Worm (Caenorhabditis elegans) whole organism, L3 larva: ENCODE measurements around the gene str-249.

Experiments used
- R02D3.7 ChIP-seq: fragments of 150-350 bp; optimal IDR thresholded peaks from 2 replicates; lab custom pipeline; 2014; ENCODE audit warnings: missing biosample characterization, missing genetic modification characterization
- ZK546.5 ChIP-seq: sonication (generic microtip); optimal IDR thresholded peaks from 2 replicates; lab custom pipeline; 2017; ENCODE audit warnings: missing biosample characterization, missing genetic modification characterization
- aly-2 ChIP-seq: fragments of 150-350 bp; optimal IDR thresholded peaks from 2 replicates; lab custom pipeline; 2014; ENCODE audit warnings: missing biosample characterization, missing genetic modification characterization
- ceh-28 ChIP-seq: fragments of 150-350 bp; optimal IDR thresholded peaks from 2 replicates; lab custom pipeline; 2014; ENCODE audit warnings: missing biosample characterization, missing genetic modification reagents, missing genetic modification characterization
- ceh-82 ChIP-seq: fragments of 150-350 bp; optimal IDR thresholded peaks from 2 replicates; lab custom pipeline; 2014; ENCODE audit warnings: missing biosample characterization, missing genetic modification characterization
- ceh-9 ChIP-seq: sonication (generic microtip); optimal IDR thresholded peaks from 2 replicates; lab custom pipeline; 2018; ENCODE audit warnings: missing biosample characterization, missing genetic modification characterization
- egl-5 ChIP-seq: fragments of 150-350 bp; optimal IDR thresholded peaks from 2 replicates; lab custom pipeline; 2017; ENCODE audit warnings: missing biosample characterization, missing genetic modification reagents, missing genetic modification characterization, inconsistent platforms
- elt-2 ChIP-seq: sonication (generic microtip); optimal IDR thresholded peaks from 2 replicates; lab custom pipeline; 2016; ENCODE audit warnings: missing genetic modification reagents, mild to moderate bottlenecking, missing genetic modification characterization, missing compliant biosample characterization
- elt-3 ChIP-seq, 3 experiments: fragments of 150-350 bp in 1 of 3; sonication (generic microtip) in 2 of 3; optimal IDR thresholded peaks; 2 replicates in 2 of 3; 4 replicates in 1 of 3; lab custom pipeline; 2014 to 2017; ENCODE audit warnings: missing biosample characterization in 3 of 3, missing genetic modification characterization in 3 of 3
- eor-1 ChIP-seq, 2 experiments: fragments of 150-350 bp; optimal IDR thresholded peaks; 2 replicates each; lab custom pipeline; 2014 to 2018; ENCODE audit warnings: missing biosample characterization in 2 of 2, missing genetic modification characterization in 2 of 2
- fkh-10 ChIP-seq: sonication (generic microtip); optimal IDR thresholded peaks from 2 replicates; lab custom pipeline; 2017; ENCODE audit warnings: missing biosample characterization, missing genetic modification reagents, missing genetic modification characterization
- fkh-2 ChIP-seq: fragments of 150-350 bp; optimal IDR thresholded peaks from 2 replicates; lab custom pipeline; 2014; ENCODE audit warnings: missing biosample characterization, missing genetic modification reagents, missing genetic modification characterization
- fos-1 ChIP-seq: fragments of 150-350 bp; optimal IDR thresholded peaks from 2 replicates; lab custom pipeline; 2014; ENCODE audit warnings: missing biosample characterization, missing genetic modification characterization
- jun-1 ChIP-seq: fragments of 150-350 bp; optimal IDR thresholded peaks from 2 replicates; lab custom pipeline; 2014; ENCODE audit warnings: missing biosample characterization, missing genetic modification reagents, missing genetic modification characterization
- lsy-12 ChIP-seq: sonication (generic microtip); optimal IDR thresholded peaks from 2 replicates; lab custom pipeline; 2016; ENCODE audit warnings: mild to moderate bottlenecking, missing genetic modification characterization, missing compliant biosample characterization
- mdl-1 ChIP-seq: fragments of 150-350 bp; optimal IDR thresholded peaks from 2 replicates; lab custom pipeline; 2014; ENCODE audit warnings: missing biosample characterization, missing genetic modification characterization
- nfya-1 ChIP-seq: sonication (generic microtip); optimal IDR thresholded peaks from 2 replicates; lab custom pipeline; 2017; ENCODE audit warnings: missing genetic modification characterization, mild to moderate bottlenecking, missing compliant biosample characterization, antibody characterized with exemption, moderate library complexity; ENCODE audit not compliant: insufficient read depth
- nhr-12 ChIP-seq: fragments of 150-350 bp; optimal IDR thresholded peaks from 2 replicates; lab custom pipeline; 2014; ENCODE audit warnings: missing biosample characterization, missing genetic modification characterization
- nhr-23 ChIP-seq: fragments of 150-350 bp; optimal IDR thresholded peaks from 2 replicates; lab custom pipeline; 2014; ENCODE audit warnings: missing biosample characterization, missing genetic modification reagents, missing genetic modification characterization
- nhr-25 ChIP-seq: sonication (generic microtip); optimal IDR thresholded peaks from 2 replicates; lab custom pipeline; 2017; ENCODE audit warnings: missing biosample characterization, missing genetic modification characterization
- nhr-43 ChIP-seq: sonication (generic microtip); optimal IDR thresholded peaks from 2 replicates; lab custom pipeline; 2016; ENCODE audit warnings: mild to moderate bottlenecking, missing genetic modification characterization, missing compliant biosample characterization; ENCODE audit not compliant: poor library complexity, severe bottlenecking
- nhr-76 ChIP-seq: fragments of 150-350 bp; sonication (generic microtip); optimal IDR thresholded peaks from 5 replicates; lab custom pipeline; 2014; ENCODE audit warnings: missing biosample characterization, missing genetic modification characterization
- nhr-77 ChIP-seq: fragments of 150-350 bp; optimal IDR thresholded peaks from 2 replicates; lab custom pipeline; 2014; ENCODE audit warnings: missing biosample characterization, missing genetic modification characterization
- pha-4 ChIP-seq: fragments of 150-350 bp; optimal IDR thresholded peaks from 2 replicates; lab custom pipeline; 2014; ENCODE audit warnings: missing biosample characterization, missing genetic modification reagents, missing genetic modification characterization
- pqm-1 ChIP-seq: fragments of 150-350 bp; optimal IDR thresholded peaks from 2 replicates; lab custom pipeline; 2017; ENCODE audit warnings: missing biosample characterization, missing genetic modification characterization, inconsistent platforms
- skn-1 ChIP-seq: fragments of 150-350 bp; optimal IDR thresholded peaks from 2 replicates; lab custom pipeline; 2014; ENCODE audit warnings: missing biosample characterization, missing genetic modification characterization
- snpc-4 ChIP-seq: fragments of 150-350 bp; optimal IDR thresholded peaks from 2 replicates; lab custom pipeline; 2014; ENCODE audit warnings: missing biosample characterization, missing genetic modification characterization
- unc-62 ChIP-seq: fragments of 150-350 bp; sonication (generic microtip); optimal IDR thresholded peaks from 4 replicates; lab custom pipeline; 2014; ENCODE audit warnings: missing biosample characterization, missing genetic modification reagents, missing genetic modification characterization
- zag-1 ChIP-seq: fragments of 150-350 bp; optimal IDR thresholded peaks from 2 replicates; lab custom pipeline; 2014; ENCODE audit warnings: missing biosample characterization, missing genetic modification characterization
- ztf-11 ChIP-seq: fragments of 150-350 bp; optimal IDR thresholded peaks from 2 replicates; lab custom pipeline; 2014; ENCODE audit warnings: missing biosample characterization, missing genetic modification characterization

str-249 gene

DNA sequence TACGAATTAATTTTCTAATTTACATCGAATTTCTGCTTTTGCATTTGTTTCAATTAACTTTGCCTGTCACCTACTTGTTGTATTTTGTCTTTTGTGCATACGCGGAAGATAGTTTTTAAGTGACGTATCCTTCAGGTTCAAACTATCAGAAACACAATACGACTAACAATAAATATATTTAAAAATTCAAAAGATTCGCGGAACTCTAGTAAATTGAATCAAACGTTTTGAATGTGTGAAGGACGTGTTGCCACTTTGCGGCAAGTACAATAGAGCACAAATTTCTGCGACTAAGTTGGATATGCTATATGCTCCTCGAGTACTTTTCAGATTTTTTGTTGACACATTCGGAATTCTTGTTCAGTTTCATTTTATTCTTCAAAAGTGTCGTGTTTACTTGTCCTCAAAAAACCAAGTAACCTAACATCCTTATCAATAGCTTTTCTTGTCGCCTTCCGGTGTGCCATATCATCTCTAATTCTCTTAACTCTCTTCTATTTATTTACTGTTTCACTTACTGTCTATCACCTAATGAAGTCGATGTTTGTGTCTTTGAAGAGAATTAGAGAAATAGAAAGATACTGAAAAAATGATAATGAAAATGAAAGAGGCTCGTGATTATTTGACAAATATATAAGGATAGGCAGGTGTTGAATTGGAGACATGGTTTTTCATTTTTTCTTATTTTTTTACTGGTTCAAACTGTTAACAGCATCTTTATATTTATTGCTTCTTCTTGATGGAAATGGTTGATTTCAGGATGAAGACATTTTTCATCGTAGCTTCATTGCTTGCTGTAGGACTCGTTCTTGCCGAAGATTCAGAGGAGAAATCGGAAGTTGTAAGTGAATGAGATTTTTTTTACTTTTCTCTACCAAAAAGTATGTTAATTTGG, 2.1 kb upstream of the str-249 start, which contains the start of gene srlf-7:
Gene srlf-7, plus strand, starts transcription at position 760 of the 895 bp plus-strand sequence.
- TF ChIP-seq fkh-2 (tag; lab: Kevin White, UChicago) (no peak), lsy-12 (tag; lab: Kevin White, UChicago) (no peak), ZK546.5 (tag; lab: Kevin White, UChicago) (no peak), fos-1 (tag; lab: Kevin White, UChicago) (no peak), egl-5 (no peak), pha-4 (tag; lab: Kevin White, UChicago) (peak; percentile 97), mdl-1 (tag; lab: Kevin White, UChicago) (no peak), fkh-10 (peak; percentile 65), elt-3 (tag; optimal IDR thresholded peaks at IDR 0.05; lab: Kevin White, UChicago) (peak; percentile 30 to 89 (median 45)), elt-2 (peak; percentile 99), ceh-28 (tag; lab: Kevin White, UChicago) (peak; percentile 62), ceh-82 (tag; lab: Kevin White, UChicago) (no peak), nhr-43 (peak; percentile 11), skn-1 (tag; lab: Kevin White, UChicago) (peak; percentile 55), nhr-23 (tag; lab: Kevin White, UChicago) (peak; percentile 71), pqm-1 (tag; lab: Kevin White, UChicago) (peak; percentile 100), jun-1 (peak; percentile 88), nhr-77 (tag; lab: Kevin White, UChicago) (no peak), nhr-12 (tag; lab: Kevin White, UChicago) (no peak), snpc-4 (peak; percentile 9)

DNA sequence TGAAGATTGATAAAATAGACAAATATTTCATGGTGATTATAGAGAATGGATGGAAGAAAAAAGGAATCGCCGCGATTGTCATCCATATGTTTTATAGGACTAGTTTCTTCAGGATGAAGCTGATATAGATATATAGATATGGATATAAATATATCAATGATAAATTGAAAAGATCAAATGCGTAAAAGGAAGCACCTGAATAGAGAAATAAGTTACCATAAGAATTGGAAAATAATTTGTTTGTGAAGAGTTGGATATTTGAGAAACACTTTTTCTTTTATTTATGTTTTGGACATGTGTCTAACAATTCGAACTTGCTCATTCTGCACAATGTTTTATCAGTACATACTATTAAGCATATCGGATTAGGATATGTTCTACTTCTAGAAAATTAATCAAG, 1.4 kb upstream of the str-249 start, which contains the start of gene C42D4.13:
Gene C42D4.13, minus strand, starts transcription at position 101 of the 400 bp plus-strand sequence.
- TF ChIP-seq lsy-12 (tag; lab: Kevin White, UChicago) (no peak), zag-1 (no peak), aly-2 (tag; lab: Kevin White, UChicago) (no peak), R02D3.7 (no peak)

DNA sequence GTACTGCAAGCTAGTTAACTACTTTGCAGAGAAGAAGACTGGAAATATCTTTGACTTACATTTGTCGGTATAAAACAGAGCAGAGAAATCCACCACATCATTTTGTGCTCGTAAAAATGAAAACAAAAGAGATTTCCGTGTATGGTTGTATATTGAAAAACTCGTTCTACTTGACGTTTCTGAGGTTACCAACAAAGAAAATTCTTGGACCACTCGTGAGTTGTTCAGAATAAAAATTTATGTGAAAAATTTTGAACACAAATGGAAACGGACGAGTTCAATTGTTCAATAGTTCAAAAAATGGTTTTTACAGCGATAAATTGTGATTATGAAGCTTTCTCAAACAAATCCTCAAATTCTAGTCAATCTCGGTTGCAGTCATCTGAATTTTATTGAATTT, 2.1 kb downstream of the str-249 start, which contains the start of gene clec-179:
Gene clec-179, minus strand, starts transcription at position 101 of the 400 bp plus-strand sequence.
- no peak for TF ChIP-seq unc-62 (GFP tag; lab: Kevin White, UChicago)
- TF ChIP-seq nhr-12 (tag; lab: Kevin White, UChicago) = no peak
- TF ChIP-seq ceh-9 (tag; lab: Kevin White, UChicago) = no peak

DNA sequence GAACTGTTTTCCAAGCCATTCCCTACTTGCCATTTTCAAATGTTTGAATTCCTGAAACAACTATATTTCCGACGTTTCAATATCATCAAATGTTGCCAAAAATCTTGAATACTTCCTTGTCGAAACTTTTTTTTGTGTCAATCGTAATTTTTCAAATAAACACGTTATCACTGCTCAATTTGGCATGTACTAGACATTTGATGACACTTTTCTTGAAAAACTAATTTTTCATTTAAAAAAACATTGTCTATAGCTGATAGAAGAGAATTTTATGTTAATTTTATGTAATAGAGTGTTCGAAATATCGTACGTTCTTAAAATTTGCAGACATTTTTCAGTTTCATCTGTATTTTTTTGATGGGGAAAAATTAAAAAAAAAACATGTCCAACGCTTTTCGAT, 3.8 kb downstream of the str-249 start:
- TF ChIP-seq nhr-76 (tag; lab: Kevin White, UChicago) (no peak), elt-2 (peak; percentile 48), nhr-25 (no peak), nhr-77 (tag; lab: Kevin White, UChicago) (no peak), mdl-1 (tag; lab: Kevin White, UChicago) (no peak), aly-2 (tag; lab: Kevin White, UChicago) (no peak), ztf-11 (tag; lab: Kevin White, UChicago) (no peak)
- TF ChIP-seq, all 47 proteins: peak for 1

DNA sequence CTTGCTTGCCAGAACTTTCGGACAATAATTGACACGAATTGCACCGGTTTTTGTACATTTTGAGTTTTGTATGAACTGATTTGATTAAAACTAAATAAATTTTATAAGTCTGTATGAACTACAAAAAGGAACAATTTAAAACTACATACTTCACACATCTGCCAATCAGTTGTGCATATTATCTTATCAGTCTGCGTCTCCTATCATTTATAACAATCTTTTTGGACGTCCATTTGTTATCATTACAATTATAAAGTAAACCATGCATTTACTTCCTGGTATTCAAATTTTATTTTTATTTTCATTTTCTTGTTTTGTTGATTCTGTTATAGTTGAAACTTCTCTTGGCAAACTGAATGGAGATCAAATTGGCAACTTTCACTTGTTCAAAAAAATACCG, 6.4 kb downstream of the str-249 start, which contains the start of gene cest-10:
Gene cest-10, plus strand, starts transcription at position 254 of the 400 bp plus-strand sequence.
- TF ChIP-seq pqm-1 (tag; lab: Kevin White, UChicago) (peak; percentile 84), eor-1 (tag; optimal IDR thresholded peaks at IDR 0.05; lab: Kevin White, UChicago) (no peak), elt-2 (peak; percentile 88), skn-1 (tag; lab: Kevin White, UChicago) (no peak), ceh-9 (tag; lab: Kevin White, UChicago) (no peak)
- TF ChIP-seq, all 47 proteins: peak for 2

DNA sequence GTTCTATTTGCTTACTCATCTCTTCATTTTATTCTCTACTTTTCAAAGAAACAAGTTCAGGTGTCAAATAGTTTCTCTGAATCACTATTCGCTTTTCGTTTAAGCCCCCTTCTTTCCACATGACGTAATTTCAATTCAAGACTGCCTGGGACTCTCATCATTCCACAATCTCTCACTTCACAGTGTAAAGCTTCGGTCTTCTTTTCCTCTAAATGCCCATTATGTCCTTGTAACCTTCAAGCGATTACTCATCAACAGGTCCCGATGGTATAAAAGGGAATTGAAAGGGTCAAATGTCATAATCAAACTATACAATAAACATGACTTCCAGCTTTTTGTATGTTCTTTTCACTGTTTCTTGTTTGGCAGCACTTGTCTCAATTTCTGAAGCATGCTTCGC, 7.7 kb downstream of the str-249 start, which contains the start of gene C42D4.3:
Gene C42D4.3, plus strand, starts transcription at position 298 of the 400 bp plus-strand sequence.
- peak; percentile 96 for TF ChIP-seq nhr-25
- TF ChIP-seq nfya-1 (tag; lab: Kevin White, UChicago) = no peak
- TF ChIP-seq, all 47 proteins: peak for 1
